Worm (Caenorhabditis elegans): ENCODE data around the gene Y38C1AA.1.

Gene Y38C1AA.1

ce11 chrIV:255379-255857 lies 47.4 kb downstream of the Y38C1AA.1 start, which contains the start of gene rcat-1:
TSS of gene rcat-1 (minus strand) at chrIV:255429.
- no peak for TF ChIP-seq zag-1 (tag; optimal IDR thresholded peaks at IDR 0.05)
- TF ChIP-seq jun-1 (tag; optimal IDR thresholded peaks at IDR 0.05), result peak; percentile 40
- TF ChIP-seq nhr-237 (tag; optimal IDR thresholded peaks at IDR 0.05), result no peak
- TF ChIP-seq pqm-1 (tag; optimal IDR thresholded peaks at IDR 0.05), result peak; percentile 3
- no peak for TF ChIP-seq unc-39 (tag; optimal IDR thresholded peaks at IDR 0.05)
- no peak for TF ChIP-seq nhr-43 (tag; optimal IDR thresholded peaks at IDR 0.05; ENCODE audit: poor library complexity, severe bottlenecking)
- peak; percentile 48 for TF ChIP-seq ceh-82 (tag; optimal IDR thresholded peaks at IDR 0.05)
- peak; percentile 77 for TF ChIP-seq nhr-25 (tag; optimal IDR thresholded peaks at IDR 0.05)
- no peak for TF ChIP-seq ceh-9 (tag; optimal IDR thresholded peaks at IDR 0.05)
- peak; percentile 88 for TF ChIP-seq lin-39 (tag; optimal IDR thresholded peaks at IDR 0.05)
- TF ChIP-seq nhr-12 (tag; optimal IDR thresholded peaks at IDR 0.05), result no peak
- TF ChIP-seq pha-4 (tag; optimal IDR thresholded peaks at IDR 0.05), result no peak
- no peak for TF ChIP-seq lsy-12 (tag; optimal IDR thresholded peaks at IDR 0.05)
- no peak for TF ChIP-seq mml-1 (tag; optimal IDR thresholded peaks at IDR 0.05)
- TF ChIP-seq ZK546.5 (tag; optimal IDR thresholded peaks at IDR 0.05), result no peak
- TF ChIP-seq aly-2 (tag; optimal IDR thresholded peaks at IDR 0.05), result no peak
- peak; percentile 91 for TF ChIP-seq nfya-1 (tag; optimal IDR thresholded peaks at IDR 0.05; ENCODE audit: insufficient read depth)
- TF ChIP-seq egl-27 (tag; optimal IDR thresholded peaks at IDR 0.05), result no peak
- TF ChIP-seq elt-2 (tag; optimal IDR thresholded peaks at IDR 0.05), result peak; percentile 31
- TF ChIP-seq lin-15B (tag; optimal IDR thresholded peaks at IDR 0.05), result peak; percentile 98
- peak; percentile 43 for TF ChIP-seq fkh-10 (GFP tag; optimal IDR thresholded peaks at IDR 0.05)
- TF ChIP-seq sea-2 (GFP tag; optimal IDR thresholded peaks at IDR 0.05), result no peak
- TF ChIP-seq tbx-2 (tag; optimal IDR thresholded peaks at IDR 0.05), result no peak
- TF ChIP-seq elt-1 (tag; optimal IDR thresholded peaks at IDR 0.05), result no peak
- no peak for TF ChIP-seq ztf-11 (tag; optimal IDR thresholded peaks at IDR 0.05)
- TF ChIP-seq nhr-28 (tag; optimal IDR thresholded peaks at IDR 0.05), result no peak
- peak; percentile 76 for TF ChIP-seq egl-5 (tag; optimal IDR thresholded peaks at IDR 0.05)
- TF ChIP-seq eor-1 (tag; optimal IDR thresholded peaks at IDR 0.05), result no peak
- TF ChIP-seq ceh-28 (tag; optimal IDR thresholded peaks at IDR 0.05), result peak; percentile 59
- TF ChIP-seq unc-62 (GFP tag; optimal IDR thresholded peaks at IDR 0.05), result no peak
- peak; percentile 54 for TF ChIP-seq hmg-11 (tag; optimal IDR thresholded peaks at IDR 0.05)
- TF ChIP-seq nhr-11 (tag; optimal IDR thresholded peaks at IDR 0.05), result no peak
- no peak for TF ChIP-seq mdl-1 (tag; optimal IDR thresholded peaks at IDR 0.05)
- peak; percentile 55 for TF ChIP-seq ama-1 (optimal IDR thresholded peaks at IDR 0.05)
- no peak for TF ChIP-seq fos-1 (tag; optimal IDR thresholded peaks at IDR 0.05)
- no peak for TF ChIP-seq fkh-2 (tag; optimal IDR thresholded peaks at IDR 0.05)
- TF ChIP-seq nhr-23 (tag; optimal IDR thresholded peaks at IDR 0.05), result peak; percentile 82
- peak; percentile 100 for TF ChIP-seq R02D3.7 (tag; optimal IDR thresholded peaks at IDR 0.05)
- no peak for TF ChIP-seq ztf-4 (tag; optimal IDR thresholded peaks at IDR 0.05)
- no peak for TF ChIP-seq elt-3 (tag; optimal IDR thresholded peaks at IDR 0.05)
- TF ChIP-seq nhr-67 (tag; optimal IDR thresholded peaks at IDR 0.05), result no peak
- TF ChIP-seq nhr-77 (tag; optimal IDR thresholded peaks at IDR 0.05), result peak; percentile 1
- no peak for TF ChIP-seq nhr-76 (tag; optimal IDR thresholded peaks at IDR 0.05)
- no peak for TF ChIP-seq ceh-16 (tag; optimal IDR thresholded peaks at IDR 0.05)
- TF ChIP-seq skn-1 (tag; optimal IDR thresholded peaks at IDR 0.05), result peak; percentile 70
- TF ChIP-seq snpc-4 (tag; optimal IDR thresholded peaks at IDR 0.05), result peak; percentile 67
- TF ChIP-seq daf-12 (tag; optimal IDR thresholded peaks at IDR 0.05), result no peak

- TF ChIP-seq ztf-11 (tag; optimal IDR thresholded peaks at IDR 0.05) (no peak), tbx-2 (tag; optimal IDR thresholded peaks at IDR 0.05) (no peak), zag-1 (tag; optimal IDR thresholded peaks at IDR 0.05) (no peak), nfya-1 (tag; optimal IDR thresholded peaks at IDR 0.05; ENCODE audit: insufficient read depth) (peak; percentile 52), egl-27 (tag; optimal IDR thresholded peaks at IDR 0.05) (no peak), nhr-23 (tag; optimal IDR thresholded peaks at IDR 0.05) (peak; percentile 57), snpc-4 (tag; optimal IDR thresholded peaks at IDR 0.05) (no peak), ceh-82 (tag; optimal IDR thresholded peaks at IDR 0.05) (no peak), ama-1 (optimal IDR thresholded peaks at IDR 0.05) (peak; percentile 43), fos-1 (tag; optimal IDR thresholded peaks at IDR 0.05) (no peak), lin-15B (tag; optimal IDR thresholded peaks at IDR 0.05) (peak; percentile 64), R02D3.7 (tag; optimal IDR thresholded peaks at IDR 0.05) (no peak), pha-4 (tag; optimal IDR thresholded peaks at IDR 0.05) (peak; percentile 35), elt-1 (tag; optimal IDR thresholded peaks at IDR 0.05) (no peak), sea-2 (GFP tag; optimal IDR thresholded peaks at IDR 0.05) (no peak), fkh-10 (GFP tag; optimal IDR thresholded peaks at IDR 0.05) (no peak), nhr-28 (tag; optimal IDR thresholded peaks at IDR 0.05) (no peak), lin-39 (tag; optimal IDR thresholded peaks at IDR 0.05) (peak; percentile 25), eor-1 (tag; optimal IDR thresholded peaks at IDR 0.05) (no peak), jun-1 (tag; optimal IDR thresholded peaks at IDR 0.05) (no peak), elt-3 (tag; optimal IDR thresholded peaks at IDR 0.05) (no peak), fkh-2 (tag; optimal IDR thresholded peaks at IDR 0.05) (no peak), nhr-76 (tag; optimal IDR thresholded peaks at IDR 0.05) (no peak), ceh-9 (tag; optimal IDR thresholded peaks at IDR 0.05) (no peak), daf-12 (tag; optimal IDR thresholded peaks at IDR 0.05) (no peak), hmg-11 (tag; optimal IDR thresholded peaks at IDR 0.05) (peak; percentile 24), egl-5 (tag; optimal IDR thresholded peaks at IDR 0.05) (no peak), skn-1 (tag; optimal IDR thresholded peaks at IDR 0.05) (no peak), mml-1 (tag; optimal IDR thresholded peaks at IDR 0.05) (no peak), aly-2 (tag; optimal IDR thresholded peaks at IDR 0.05) (no peak), unc-39 (tag; optimal IDR thresholded peaks at IDR 0.05) (no peak), nhr-11 (tag; optimal IDR thresholded peaks at IDR 0.05) (no peak), unc-62 (GFP tag; optimal IDR thresholded peaks at IDR 0.05) (no peak), nhr-67 (tag; optimal IDR thresholded peaks at IDR 0.05) (no peak), ZK546.5 (tag; optimal IDR thresholded peaks at IDR 0.05) (no peak), ceh-16 (tag; optimal IDR thresholded peaks at IDR 0.05) (no peak), mdl-1 (tag; optimal IDR thresholded peaks at IDR 0.05) (no peak), lsy-12 (tag; optimal IDR thresholded peaks at IDR 0.05) (peak; percentile 17), nhr-77 (tag; optimal IDR thresholded peaks at IDR 0.05) (no peak)
Observed at ce11 chrIV:257095-257494, 49.1 kb downstream of the Y38C1AA.1 start, which contains the start of gene R02D3.8. TSS of gene R02D3.8 (minus strand) at chrIV:257203.
